Worm (Caenorhabditis elegans): ENCODE results near the gene cox-6C.

Gene cox-6C

DNA sequence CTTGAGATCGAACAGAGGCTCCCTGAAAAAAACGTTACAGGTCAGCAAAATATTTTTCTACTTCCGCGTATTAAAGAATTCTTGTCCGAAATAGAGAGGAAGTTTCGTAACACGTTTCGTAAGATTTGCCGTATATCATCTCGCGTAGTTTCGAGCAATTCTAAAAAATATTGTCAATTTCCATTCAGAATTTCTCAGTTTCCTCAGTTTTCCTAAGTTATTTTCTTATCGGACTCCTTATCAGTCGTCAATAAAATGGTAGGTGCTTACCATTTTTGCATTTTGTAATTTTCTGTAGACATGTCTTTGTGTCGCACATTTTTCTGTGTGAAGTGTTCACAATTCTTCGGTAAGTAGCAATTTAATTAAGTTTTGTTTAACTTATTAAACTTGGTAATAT is 33.3 kb downstream of the cox-6C start, which contains the start of gene Y38C1AA.19:
Y38C1AA.19 (plus strand) TSS at position 301 of the 400 bp plus-strand sequence.
- TF ChIP-seq W03F9.2 (tag; optimal IDR thresholded peaks at IDR 0.05) (no peak), dao-5 (tag; optimal IDR thresholded peaks at IDR 0.05) (no peak), him-1 (tag; optimal IDR thresholded peaks at IDR 0.05) (no peak)

DNA sequence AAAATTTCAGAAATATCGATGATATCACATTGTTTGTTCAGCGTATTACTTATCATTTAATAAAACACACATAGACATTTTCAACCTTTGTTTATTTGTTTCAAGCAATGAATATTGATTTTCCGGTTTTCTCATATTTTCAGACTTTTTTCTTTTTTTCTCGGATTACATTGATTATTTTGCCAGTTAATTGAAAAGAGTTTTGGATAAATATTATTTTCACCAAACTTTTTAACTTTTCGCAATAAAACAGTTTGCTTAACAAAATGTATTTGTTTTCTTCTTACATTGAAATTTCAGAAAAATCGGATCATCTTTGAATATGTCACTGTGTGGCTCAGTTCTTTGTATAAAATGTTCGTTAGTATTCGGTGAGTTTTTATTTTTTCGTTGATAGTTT is 36.0 kb downstream of the cox-6C start, which contains the start of gene Y38C1AA.6:
Y38C1AA.6 (plus strand) TSS at position 301 of the 400 bp plus-strand sequence.
- TF ChIP-seq him-1 (tag; optimal IDR thresholded peaks at IDR 0.05) (no peak), W03F9.2 (tag; optimal IDR thresholded peaks at IDR 0.05) (no peak)

- TF ChIP-seq him-1 (tag; optimal IDR thresholded peaks at IDR 0.05) (no peak), W03F9.2 (tag; optimal IDR thresholded peaks at IDR 0.05) (no peak), dao-5 (tag; optimal IDR thresholded peaks at IDR 0.05) (no peak)
Measured at ce11 chrIV:164777-165176, 38.2 kb downstream of the cox-6C start, which contains the start of gene cutl-24. Gene cutl-24 (plus strand): TSS chrIV:165077.

ce11 chrIV:171036-171435 is 44.5 kb downstream of the cox-6C start:
- no peak for TF ChIP-seq W03F9.2 (tag; optimal IDR thresholded peaks at IDR 0.05)
- TF ChIP-seq him-1 (tag; optimal IDR thresholded peaks at IDR 0.05) = no peak
- no peak for TF ChIP-seq dao-5 (tag; optimal IDR thresholded peaks at IDR 0.05)

- no peak for TF ChIP-seq him-1 (tag; optimal IDR thresholded peaks at IDR 0.05)
- TF ChIP-seq W03F9.2 (tag; optimal IDR thresholded peaks at IDR 0.05) = no peak
- TF ChIP-seq dao-5 (tag; optimal IDR thresholded peaks at IDR 0.05) = no peak
Measured at ce11 chrIV:172990-173389, 46.5 kb downstream of the cox-6C start.

- TF ChIP-seq W03F9.2 (tag; optimal IDR thresholded peaks at IDR 0.05) = no peak
- TF ChIP-seq dao-5 (tag; optimal IDR thresholded peaks at IDR 0.05) = no peak
Measured at ce11 chrIV:174115-174514, 47.6 kb downstream of the cox-6C start.

ce11 chrIV:175698-176097 is 49.2 kb downstream of the cox-6C start:
- TF ChIP-seq him-1 (tag; optimal IDR thresholded peaks at IDR 0.05) (no peak), dao-5 (tag; optimal IDR thresholded peaks at IDR 0.05) (no peak)
